Worm (Caenorhabditis elegans) whole organism, L4 larva: ENCODE results near the gene T24A6.20.

ENCODE experiments used
- F10B5.3 ChIP-seq: sonication (generic microtip); optimal IDR thresholded peaks from 2 replicates; lab custom pipeline; 2016; ENCODE audit warnings: mild to moderate bottlenecking, missing genetic modification characterization, missing compliant biosample characterization
- F37D6.2 ChIP-seq: sonication (generic microtip); optimal IDR thresholded peaks from 2 replicates; lab custom pipeline; 2016; ENCODE audit warnings: mild to moderate bottlenecking, missing genetic modification characterization, missing compliant biosample characterization
- F44E2.7 ChIP-seq: fragments of 200-800 bp; sonication (Bioruptor generic); IDR thresholded peaks from 2 replicates; pipeline ENCODE4 v2.1.2; 2022; ENCODE audit warnings: missing genetic modification characterization, missing compliant biosample characterization
- F49E8.2 ChIP-seq: sonication (generic microtip); optimal IDR thresholded peaks from 2 replicates; lab custom pipeline; 2016; ENCODE audit warnings: missing compliant biosample characterization, mild to moderate bottlenecking, missing genetic modification characterization, borderline replicate concordance
- T26A8.4 ChIP-seq: fragments of 200-800 bp; sonication (Bioruptor generic); IDR thresholded peaks from 2 replicates; pipeline ENCODE4 v1.3.6; 2022; ENCODE audit warnings: missing genetic modification characterization, missing compliant biosample characterization
- Y105C5A.15 ChIP-seq: fragments of 200-800 bp; sonication (Bioruptor generic); IDR thresholded peaks from 2 replicates; pipeline ENCODE4 v1.3.6; 2022; ENCODE audit warnings: missing genetic modification characterization, missing compliant biosample characterization
- Y5F2A.4 ChIP-seq: fragments of 200-800 bp; sonication (Bioruptor generic); optimal IDR thresholded peaks from 2 replicates; lab custom pipeline; 2018; ENCODE audit warnings: mild to moderate bottlenecking, missing genetic modification characterization, missing compliant biosample characterization
- aha-1 ChIP-seq: fragments of 150-350 bp; peaks from one replicate; lab custom pipeline; 2014; ENCODE audit warnings: missing biosample characterization, missing genetic modification characterization
- arid-1 ChIP-seq: fragments of 200-800 bp; sonication (Bioruptor generic); conservative IDR thresholded peaks from 2 replicates; pipeline ENCODE4 v1.3.6; 2022; ENCODE audit warnings: missing genetic modification reagents, missing genetic modification characterization, missing compliant biosample characterization
- ceh-62 ChIP-seq: sonication (generic microtip); optimal IDR thresholded peaks from 2 replicates; lab custom pipeline; 2017; ENCODE audit warnings: missing biosample characterization, missing genetic modification characterization
- ces-1 ChIP-seq: fragments of 150-350 bp; sonication (generic microtip); optimal IDR thresholded peaks from 4 replicates; lab custom pipeline; 2014; ENCODE audit warnings: missing biosample characterization, missing genetic modification reagents, missing genetic modification characterization
- ctbp-1 ChIP-seq: fragments of 200-800 bp; sonication (Bioruptor generic); IDR thresholded peaks from 2 replicates; pipeline ENCODE4 v1.3.6; 2022; ENCODE audit warnings: missing genetic modification reagents, missing genetic modification characterization, missing compliant biosample characterization
- daf-16 ChIP-seq, 3 experiments: sonication (generic microtip); optimal IDR thresholded peaks; 2 replicates each; lab custom pipeline; 2016 to 2017; ENCODE audit warnings: missing genetic modification characterization in 3 of 3, missing genetic modification reagents in 3 of 3, mild to moderate bottlenecking in 2 of 3, missing compliant biosample characterization in 2 of 3, missing biosample characterization in 1 of 3, moderate library complexity in 1 of 3
- daf-19 ChIP-seq: fragments of 200-800 bp; sonication (Bioruptor generic); conservative IDR thresholded peaks from 2 replicates; pipeline ENCODE4 v1.3.6; 2022; ENCODE audit warnings: missing genetic modification characterization, missing compliant biosample characterization
- dmd-8 ChIP-seq: fragments of 200-800 bp; sonication (Bioruptor generic); IDR thresholded peaks from 2 replicates; pipeline ENCODE4 v1.3.6; 2022; ENCODE audit warnings: missing genetic modification characterization, missing compliant biosample characterization
- dve-1 ChIP-seq: sonication (generic microtip); optimal IDR thresholded peaks from 2 replicates; lab custom pipeline; 2017; ENCODE audit warnings: antibody characterized with exemption, mild to moderate bottlenecking, missing genetic modification characterization, missing compliant biosample characterization; ENCODE audit not compliant: insufficient read depth
- egl-27 ChIP-seq: sonication (generic microtip); optimal IDR thresholded peaks from 3 replicates; lab custom pipeline; 2017; ENCODE audit warnings: missing biosample characterization, missing genetic modification reagents, missing genetic modification characterization
- hlh-11 ChIP-seq: fragments of 200-800 bp; sonication (Bioruptor generic); optimal IDR thresholded peaks from 2 replicates; lab custom pipeline; 2018; ENCODE audit warnings: mild to moderate bottlenecking, missing genetic modification characterization, missing compliant biosample characterization
- hlh-30 ChIP-seq: sonication (generic microtip); optimal IDR thresholded peaks from 2 replicates; lab custom pipeline; 2017; ENCODE audit warnings: antibody characterized with exemption, mild to moderate bottlenecking, missing genetic modification characterization, missing compliant biosample characterization; ENCODE audit not compliant: insufficient read depth
- lim-7 ChIP-seq: fragments of 200-800 bp; sonication (Bioruptor generic); IDR thresholded peaks from 2 replicates; pipeline ENCODE4 v1.3.6; 2022; ENCODE audit warnings: missing genetic modification characterization, missing compliant biosample characterization
- lin-1 ChIP-seq: fragments of 200-800 bp; sonication (Bioruptor generic); IDR thresholded peaks from 2 replicates; pipeline ENCODE4 v1.3.6; 2022; ENCODE audit warnings: missing genetic modification reagents, missing genetic modification characterization, missing compliant biosample characterization
- lin-38 ChIP-seq: fragments of 200-800 bp; sonication (Bioruptor generic); IDR thresholded peaks from 2 replicates; pipeline ENCODE4 v1.3.6; 2022; ENCODE audit warnings: missing genetic modification reagents, missing genetic modification characterization, missing compliant biosample characterization
- lir-3 ChIP-seq: sonication (generic microtip); optimal IDR thresholded peaks from 2 replicates; lab custom pipeline; 2016; ENCODE audit warnings: mild to moderate bottlenecking, missing genetic modification characterization, missing compliant biosample characterization
- lsy-2 ChIP-seq, 2 experiments: fragments of 150-350 bp in 1 of 2; sonication (generic microtip) in 1 of 2; optimal IDR thresholded peaks; 2 replicates each; lab custom pipeline; 2014 to 2017; ENCODE audit warnings: missing biosample characterization in 2 of 2, missing genetic modification characterization in 2 of 2
- madf-5 ChIP-seq, 2 experiments: fragments of 200-800 bp; sonication (Bioruptor generic); IDR thresholded peaks; 2 replicates each; pipeline ENCODE4 v1.3.6; 2022; ENCODE audit warnings: missing compliant biosample characterization in 2 of 2, missing genetic modification characterization in 2 of 2
- madf-9 ChIP-seq: fragments of 200-800 bp; sonication (Bioruptor generic); conservative IDR thresholded peaks from 2 replicates; pipeline ENCODE4 v1.3.6; 2022; ENCODE audit warnings: missing genetic modification reagents, missing genetic modification characterization, missing compliant biosample characterization
- mdl-1 ChIP-seq, 2 experiments: fragments of 150-350 bp in 1 of 2; sonication (generic microtip) in 1 of 2; optimal IDR thresholded peaks; 2 replicates each; lab custom pipeline; 2014 to 2017; ENCODE audit warnings: missing biosample characterization in 2 of 2, missing genetic modification characterization in 2 of 2
- mes-2 ChIP-seq: sonication (generic microtip); optimal IDR thresholded peaks from 2 replicates; lab custom pipeline; 2016; ENCODE audit warnings: missing genotype, mild to moderate bottlenecking, missing genetic modification characterization, missing compliant biosample characterization; ENCODE audit not compliant: poor library complexity, severe bottlenecking
- nhr-102 ChIP-seq: sonication (generic microtip); optimal IDR thresholded peaks from 2 replicates; lab custom pipeline; 2016; ENCODE audit warnings: mild to moderate bottlenecking, missing genetic modification characterization, moderate library complexity, missing compliant biosample characterization
- nhr-28 ChIP-seq: fragments of 150-350 bp; optimal IDR thresholded peaks from 2 replicates; lab custom pipeline; 2014; ENCODE audit warnings: missing biosample characterization, missing genetic modification characterization
- nhr-48 ChIP-seq: sonication (generic microtip); optimal IDR thresholded peaks from 2 replicates; lab custom pipeline; 2016; ENCODE audit warnings: mild to moderate bottlenecking, missing genetic modification characterization, missing compliant biosample characterization
- pha-4 ChIP-seq, 2 experiments: fragments of 150-350 bp in 1 of 2; fragments of 200-800 bp in 1 of 2; sonication (Bioruptor generic) in 1 of 2; IDR thresholded peaks in 1 of 2; optimal IDR thresholded peaks in 1 of 2; 2 replicates each; pipeline versions ENCODE4 v1.3.6 to Lab custom; 2014 to 2022; ENCODE audit warnings: missing genetic modification characterization in 2 of 2, missing genetic modification reagents in 2 of 2, missing biosample characterization in 1 of 2, missing compliant biosample characterization in 1 of 2
- php-3 ChIP-seq: fragments of 200-800 bp; sonication (Bioruptor generic); IDR thresholded peaks from 2 replicates; pipeline ENCODE4 v1.3.6; 2022; ENCODE audit warnings: missing genetic modification reagents, missing genetic modification characterization, missing compliant biosample characterization
- sdz-12 ChIP-seq: fragments of 200-800 bp; sonication (Bioruptor generic); optimal IDR thresholded peaks from 2 replicates; lab custom pipeline; 2018; ENCODE audit warnings: mild to moderate bottlenecking, missing genetic modification characterization, missing compliant biosample characterization
- set-16 ChIP-seq: fragments of 200-800 bp; sonication (Bioruptor generic); IDR thresholded peaks from 2 replicates; pipeline ENCODE4 v1.3.6; 2022; ENCODE audit warnings: missing genetic modification reagents, missing genetic modification characterization, missing compliant biosample characterization
- skn-1 ChIP-seq: fragments of 150-350 bp; optimal IDR thresholded peaks from 2 replicates; lab custom pipeline; 2014; ENCODE audit warnings: missing biosample characterization, missing genetic modification characterization
- snpc-1.2 ChIP-seq: fragments of 200-800 bp; sonication (Bioruptor generic); IDR thresholded peaks from 2 replicates; pipeline ENCODE4 v1.3.6; 2022; ENCODE audit warnings: missing genetic modification reagents, missing genetic modification characterization, missing compliant biosample characterization
- spr-3 ChIP-seq: fragments of 200-800 bp; sonication (Bioruptor generic); optimal IDR thresholded peaks from 2 replicates; lab custom pipeline; 2018; ENCODE audit warnings: mild to moderate bottlenecking, missing genetic modification characterization, missing compliant biosample characterization
- tag-97 ChIP-seq: fragments of 200-800 bp; sonication (Bioruptor generic); IDR thresholded peaks from 2 replicates; pipeline ENCODE4 v1.3.6; 2022; ENCODE audit warnings: missing genetic modification characterization, missing compliant biosample characterization
- tra-1 ChIP-seq: fragments of 200-800 bp; sonication (Bioruptor generic); IDR thresholded peaks from 2 replicates; pipeline ENCODE4 v1.3.6; 2022; ENCODE audit warnings: missing genetic modification reagents, missing genetic modification characterization, missing compliant biosample characterization
- unc-130 ChIP-seq: sonication (generic microtip); optimal IDR thresholded peaks from 2 replicates; lab custom pipeline; 2016; ENCODE audit warnings: missing genetic modification reagents, missing genetic modification characterization, missing compliant biosample characterization
- unc-39 ChIP-seq: sonication (generic microtip); optimal IDR thresholded peaks from 2 replicates; lab custom pipeline; 2017; ENCODE audit warnings: missing biosample characterization, missing genetic modification characterization
- unc-62 ChIP-seq, 3 experiments: fragments of 150-350 bp in 1 of 3; sonication (generic microtip); optimal IDR thresholded peaks in 2 of 3; peaks in 1 of 3; 1 replicate in 1 of 3; 2 replicates in 2 of 3; lab custom pipeline; 2014 to 2017; ENCODE audit warnings: missing biosample characterization in 3 of 3, missing genetic modification characterization in 3 of 3, missing genetic modification reagents in 3 of 3, missing genotype in 1 of 3
- vab-7 ChIP-seq: fragments of 200-800 bp; sonication (Bioruptor generic); IDR thresholded peaks from 2 replicates; pipeline ENCODE4 v1.3.6; 2022; ENCODE audit warnings: missing genetic modification reagents, missing genetic modification characterization, missing compliant biosample characterization

T24A6.20 gene

ce11 chrV:3581034-3581433 is 28.1 kb downstream of the T24A6.20 start:
- no peak for TF ChIP-seq F10B5.3
- no peak for TF ChIP-seq lin-38 (GFP tag; lab: Robert Waterston, UW)
- TF ChIP-seq lim-7 (GFP tag; lab: Robert Waterston, UW), result no peak
- TF ChIP-seq Y5F2A.4 (GFP tag; lab: Kevin White, UChicago), result no peak
- TF ChIP-seq nhr-28 (tag; lab: Kevin White, UChicago), result peak; percentile 20
- no peak for TF ChIP-seq spr-3
- TF ChIP-seq F49E8.2, result no peak
- peak in 1 of 2 experiments; percentile 20 for TF ChIP-seq daf-16 (GFP tag; optimal IDR thresholded peaks at IDR 0.05; lab: Kevin White, UChicago)
- TF ChIP-seq daf-16 (tag; optimal IDR thresholded peaks at IDR 0.05; lab: Kevin White, UChicago), result peak; percentile 88
- TF ChIP-seq Y105C5A.15, result no peak
- TF ChIP-seq ces-1 (GFP tag; lab: Kevin White, UChicago), result no peak
- TF ChIP-seq hlh-11 (tag; lab: Kevin White, UChicago), result peak; percentile 9
- TF ChIP-seq dmd-8 (GFP tag; lab: Robert Waterston, UW), result no peak
- no peak for TF ChIP-seq ceh-62 (tag; lab: Kevin White, UChicago)
- TF ChIP-seq vab-7 (GFP tag; lab: Robert Waterston, UW), result no peak
- TF ChIP-seq aha-1, result peak; percentile 92
- TF ChIP-seq pha-4 (GFP tag; IDR thresholded peaks at IDR 0.05; lab: Robert Waterston, UW), result no peak
- TF ChIP-seq pha-4 (tag; optimal IDR thresholded peaks at IDR 0.05; lab: Kevin White, UChicago), result no peak
- no peak for TF ChIP-seq php-3 (GFP tag; lab: Robert Waterston, UW)
- peak in 1 of 2 experiments; percentile 4 for TF ChIP-seq mdl-1 (tag; optimal IDR thresholded peaks at IDR 0.05; lab: Kevin White, UChicago)
- TF ChIP-seq F37D6.2 (tag; lab: Kevin White, UChicago), result no peak
- no peak for TF ChIP-seq madf-9 (GFP tag; lab: Robert Waterston, UW)
- TF ChIP-seq unc-39 (tag; lab: Kevin White, UChicago), result no peak
- no peak for TF ChIP-seq nhr-48
- TF ChIP-seq hlh-30 (tag; lab: Kevin White, UChicago), result peak; percentile 36
- peak; percentile 35 for TF ChIP-seq dve-1 (tag; lab: Kevin White, UChicago)
- TF ChIP-seq tag-97 (GFP tag; lab: Robert Waterston, UW), result no peak
- no peak for TF ChIP-seq sdz-12
- TF ChIP-seq, all 104 proteins: peak for 7

- TF ChIP-seq unc-62 (GFP tag; optimal IDR thresholded peaks at IDR 0.05 in 1 of 2; lab: Kevin White, UChicago) (peak in 1 of 2 experiments; percentile 75), unc-62 (tag; optimal IDR thresholded peaks at IDR 0.05; lab: Kevin White, UChicago) (no peak), lir-3 (tag; lab: Kevin White, UChicago) (no peak), arid-1 (GFP tag; lab: Robert Waterston, UW) (no peak), ctbp-1 (no peak), daf-19 (GFP tag; lab: Robert Waterston, UW) (no peak), set-16 (GFP tag; lab: Robert Waterston, UW) (peak; percentile 80)
Measured at ce11 chrV:3581643-3582042, 28.7 kb downstream of the T24A6.20 start.

ce11 chrV:3582086-3582485 is 29.2 kb downstream of the T24A6.20 start:
- TF ChIP-seq lin-1 (GFP tag; lab: Robert Waterston, UW) (0 out of 2 replicates have a peak, but pooled peaks have one; percentile 21), Y105C5A.15 (peak; percentile 75; the same call in 1 of the 2 replicates), madf-5 (GFP tag; IDR thresholded peaks at IDR 0.05; lab: Robert Waterston, UW) (peak; percentile 55 to 60; a peak in 1 of 4 replicates), pha-4 (GFP tag; IDR thresholded peaks at IDR 0.05; lab: Robert Waterston, UW) (peak; percentile 75; the same call in 1 of the 2 replicates), pha-4 (tag; optimal IDR thresholded peaks at IDR 0.05; lab: Kevin White, UChicago) (no peak), tra-1 (GFP tag; lab: Robert Waterston, UW) (peak; percentile 47; the same call in 1 of the 2 replicates), dve-1 (tag; lab: Kevin White, UChicago) (peak; percentile 8), egl-27 (tag; lab: Kevin White, UChicago) (no peak), unc-62 (GFP tag; optimal IDR thresholded peaks at IDR 0.05 in 1 of 2; lab: Kevin White, UChicago) (no peak), unc-62 (tag; optimal IDR thresholded peaks at IDR 0.05; lab: Kevin White, UChicago) (no peak), mes-2 (tag; lab: Kevin White, UChicago) (peak; percentile 21), ctbp-1 (no peak), T26A8.4 (GFP tag; lab: Robert Waterston, UW) (peak; percentile 49), F49E8.2 (peak; percentile 62), skn-1 (tag; lab: Kevin White, UChicago) (no peak), lsy-2 (tag; optimal IDR thresholded peaks at IDR 0.05; lab: Kevin White, UChicago) (peak in 1 of 2 experiments; percentile 35), nhr-102 (tag; lab: Kevin White, UChicago) (peak; percentile 1), snpc-1.2 (GFP tag; lab: Robert Waterston, UW) (peak; percentile 72), madf-9 (GFP tag; lab: Robert Waterston, UW) (0 out of 2 replicates have a peak, but pooled peaks have one; percentile 4), spr-3 (no peak), nhr-28 (tag; lab: Kevin White, UChicago) (no peak), F44E2.7 (GFP tag; lab: Robert Waterston, UW) (0 out of 2 replicates have a peak, but pooled peaks have one; percentile 7), unc-130 (GFP tag; lab: Kevin White, UChicago) (no peak)
